Worm (Caenorhabditis elegans) whole organism, L1 larva: Measurements from ENCODE around the gene C07G3.15.

Experiments
- fkh-10 ChIP-seq: sonication (generic microtip); optimal IDR thresholded peaks from 2 replicates; lab custom pipeline; 2017; ENCODE audit warnings: missing biosample characterization, missing genetic modification reagents, missing genetic modification characterization
- lin-15B ChIP-seq: fragments of 150-350 bp; sonication (generic microtip); optimal IDR thresholded peaks from 3 replicates; lab custom pipeline; 2014; ENCODE audit warnings: missing biosample characterization, missing genetic modification characterization
- nhr-76 ChIP-seq: sonication (generic microtip); optimal IDR thresholded peaks from 2 replicates; lab custom pipeline; 2017; ENCODE audit warnings: missing biosample characterization, missing genetic modification characterization
- skn-1 ChIP-seq: fragments of 150-350 bp; optimal IDR thresholded peaks from 2 replicates; lab custom pipeline; 2014; ENCODE audit warnings: missing biosample characterization, missing genetic modification characterization
- snpc-4 ChIP-seq: fragments of 150-350 bp; optimal IDR thresholded peaks from 2 replicates; lab custom pipeline; 2014; ENCODE audit warnings: missing biosample characterization, missing genetic modification characterization

ce11 chrV:3507691-3508090 lies 10.9 kb upstream of the C07G3.15 start, which contains the start of gene str-225:
- TF ChIP-seq fkh-10 (GFP tag; lab: Kevin White, UChicago) (no peak), nhr-76 (tag; lab: Kevin White, UChicago) (no peak), lin-15B (no peak), snpc-4 (tag; lab: Kevin White, UChicago) (no peak), skn-1 (tag; lab: Kevin White, UChicago) (no peak)
